Fruit fly (Drosophila melanogaster) whole organism, prepupa: ENCODE measurements around the gene Naa20B.

Experiments
- CG11902 ChIP-seq: fragments of 200-800 bp; sonication (Bioruptor generic); optimal IDR thresholded peaks from 3 replicates; lab custom pipeline; 2016; ENCODE audit warnings: missing biosample characterization, missing genetic modification characterization
- CG4318 ChIP-seq: fragments of 200-800 bp; sonication (Bioruptor generic); optimal IDR thresholded peaks from 3 replicates; lab custom pipeline; 2017; ENCODE audit warnings: missing biosample characterization, mild to moderate bottlenecking, missing genetic modification characterization
- CG6808 ChIP-seq: fragments of 200-800 bp; sonication (Bioruptor generic); optimal IDR thresholded peaks from 3 replicates; lab custom pipeline; 2017; ENCODE audit warnings: missing biosample characterization, missing genetic modification characterization, mild to moderate bottlenecking, moderate library complexity, missing genetic modification reagents
- CG8119 ChIP-seq: fragments of 200-800 bp; sonication (Bioruptor generic); IDR thresholded peaks from 3 replicates; pipeline ENCODE4 v1.3.6; 2022; ENCODE audit warnings: missing biosample characterization, missing genetic modification characterization
- Gug ChIP-seq: fragments of 200-800 bp; sonication (Bioruptor generic); IDR thresholded peaks from 2 replicates; pipeline ENCODE4 v1.3.6; 2022; ENCODE audit warnings: missing biosample characterization, missing genetic modification characterization
- OdsH ChIP-seq: fragments of 200-800 bp; sonication (Bioruptor generic); optimal IDR thresholded peaks from 3 replicates; lab custom pipeline; 2016; ENCODE audit warnings: missing biosample characterization, missing genetic modification characterization
- Sox15 ChIP-seq: fragments of 200-800 bp; sonication (Bioruptor generic); optimal IDR thresholded peaks from 3 replicates; lab custom pipeline; 2016; ENCODE audit warnings: missing biosample characterization, missing genetic modification characterization

dm6 chr2L:13286456-13286855 is 29.2 kb downstream of the Naa20B start, which contains the start of the genes Drep4 and Uvrag:
- TF ChIP-seq CG8119 (GFP tag; lab: Robert Waterston, UW) (no peak; the same call in 1 of the 3 replicates), Gug (no peak), Sox15 (GFP tag; lab: Kevin White, UChicago) (peak; percentile 37), CG11902 (peak; percentile 34), OdsH (GFP tag; lab: Kevin White, UChicago) (peak; percentile 77), CG6808 (GFP tag; lab: Kevin White, UChicago) (no peak), CG4318 (GFP tag; lab: Kevin White, UChicago) (peak; percentile 54)
